Fruit fly (Drosophila melanogaster): ENCODE data around the gene CG7227.

The CG7227 gene

DNA sequence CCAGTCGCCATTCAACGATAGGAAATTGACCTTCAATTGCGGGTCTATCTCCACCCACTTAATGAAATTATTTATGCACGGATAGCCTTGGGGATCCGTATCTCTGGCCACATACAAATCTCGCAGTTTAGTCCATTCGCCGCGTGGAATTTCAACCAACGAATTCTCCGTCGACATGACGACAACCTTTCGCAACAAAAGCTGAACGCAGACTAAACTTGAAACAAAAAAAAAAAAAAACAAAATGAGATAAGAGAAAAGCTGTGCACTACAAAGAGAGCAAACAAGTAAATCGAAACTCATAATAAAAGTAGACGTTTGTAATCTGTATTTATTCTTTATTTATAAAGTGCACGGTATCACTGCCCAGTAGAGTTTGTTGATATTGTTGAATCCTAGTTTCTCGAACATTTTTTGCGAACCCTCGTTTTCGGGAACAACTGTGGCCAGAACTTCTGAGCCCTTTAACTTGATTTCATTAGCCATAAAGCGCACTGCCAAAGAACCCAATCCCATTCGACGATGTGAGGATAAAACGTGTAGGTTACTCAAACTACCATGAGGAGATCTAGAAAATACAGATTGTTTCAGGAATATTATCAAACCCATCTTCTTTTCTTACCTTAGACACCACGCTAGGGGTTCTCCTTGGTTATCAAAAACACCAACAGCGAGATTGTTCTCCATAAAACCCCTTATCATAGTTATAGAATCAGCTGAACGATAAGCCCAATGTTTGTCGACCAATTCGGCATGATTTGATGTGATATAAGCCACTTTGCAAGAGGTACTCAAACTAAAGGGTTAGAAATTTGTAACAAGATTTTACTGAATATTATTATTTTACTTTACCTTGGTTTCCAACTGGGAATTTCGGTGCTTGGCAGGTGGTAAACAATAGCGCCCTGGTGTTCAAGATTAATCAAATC is 11.6 kb upstream of the CG7227 start, which contains the start of gene CG12560:
CG12560 (minus strand) TSS at position 195 of the 929 bp plus-strand sequence.
- no peak for TF ChIP-seq noc (tag; optimal IDR thresholded peaks at IDR 0.05)

DNA sequence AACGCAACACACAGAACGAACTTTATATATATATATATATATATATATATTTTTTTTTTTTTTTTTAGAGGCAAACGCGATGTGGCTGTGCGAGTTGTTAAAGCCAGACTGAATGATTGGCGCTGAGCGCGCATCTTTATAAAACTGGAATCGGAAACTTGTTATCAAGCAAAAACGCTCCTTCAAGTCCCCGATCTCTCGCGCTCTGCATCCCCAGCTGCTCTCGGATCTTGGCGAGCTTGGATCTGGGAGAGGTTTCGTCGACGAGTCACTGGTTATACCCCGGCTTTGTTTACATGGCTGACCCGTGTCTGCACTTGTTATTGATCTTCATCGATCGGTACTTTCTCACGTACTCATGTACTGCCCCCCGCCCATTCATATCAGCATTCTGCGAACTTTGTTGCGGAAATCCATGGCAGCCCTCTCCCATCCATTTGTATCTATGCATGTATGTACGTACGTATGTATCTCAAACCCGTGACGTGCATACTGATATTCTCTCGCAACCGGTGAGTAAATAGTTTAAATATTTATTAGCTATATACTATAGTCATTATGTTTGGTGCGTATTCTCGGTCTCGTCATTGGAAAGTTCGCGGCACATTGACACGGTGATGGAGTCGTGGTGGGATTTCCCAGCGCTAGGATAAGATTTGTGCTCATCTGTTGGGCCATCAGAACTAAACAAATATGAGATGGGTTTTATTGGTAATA is 9.4 kb upstream of the CG7227 start, which contains the start of gene Spn28Dc:
Spn28Dc (minus strand) TSS at position 51 of the 717 bp plus-strand sequence.
- no peak for TF ChIP-seq noc (tag; optimal IDR thresholded peaks at IDR 0.05)

DNA sequence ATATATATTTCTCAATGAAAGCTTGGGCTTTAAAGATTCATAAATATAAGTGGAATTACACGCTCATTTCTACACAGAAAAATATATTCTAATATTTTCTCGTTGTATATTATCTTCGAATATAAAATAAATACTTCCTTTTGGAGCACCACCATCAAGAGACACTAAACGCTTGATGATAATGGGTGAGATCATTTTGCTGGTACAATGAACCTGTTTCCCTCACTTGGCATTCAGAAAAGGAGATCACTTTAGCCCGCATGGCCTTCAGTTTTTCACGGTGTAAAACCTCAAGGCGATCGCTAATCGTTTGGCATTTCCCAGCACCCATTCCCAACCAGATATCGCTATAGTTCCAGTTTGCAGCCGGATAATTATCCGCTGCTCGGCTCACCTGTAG is 8.1 kb upstream of the CG7227 start:
- TF ChIP-seq noc (tag; optimal IDR thresholded peaks at IDR 0.05), result no peak

DNA sequence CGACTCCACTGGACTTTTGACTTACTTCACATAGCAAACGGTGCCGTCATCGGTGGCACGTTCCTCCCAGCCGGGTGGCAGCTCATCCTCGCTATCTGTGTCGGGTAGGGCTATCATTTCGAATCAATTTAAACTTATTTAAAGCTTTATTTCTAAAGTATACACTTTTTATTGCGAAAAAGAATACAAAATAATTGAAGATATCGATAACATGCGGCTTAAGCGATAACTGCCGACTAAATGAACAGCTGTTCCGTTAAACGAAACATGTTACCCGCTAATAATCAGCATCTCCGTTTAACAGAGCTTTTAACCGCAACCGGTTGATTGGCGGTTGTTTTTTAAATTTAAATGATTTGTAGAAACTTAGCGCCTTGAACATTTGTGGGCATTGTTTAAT is 6.1 kb upstream of the CG7227 start, which contains the start of gene Wwox:
Wwox (minus strand) TSS at position 215 of the 400 bp plus-strand sequence.
- TF ChIP-seq noc (tag; optimal IDR thresholded peaks at IDR 0.05), result no peak

DNA sequence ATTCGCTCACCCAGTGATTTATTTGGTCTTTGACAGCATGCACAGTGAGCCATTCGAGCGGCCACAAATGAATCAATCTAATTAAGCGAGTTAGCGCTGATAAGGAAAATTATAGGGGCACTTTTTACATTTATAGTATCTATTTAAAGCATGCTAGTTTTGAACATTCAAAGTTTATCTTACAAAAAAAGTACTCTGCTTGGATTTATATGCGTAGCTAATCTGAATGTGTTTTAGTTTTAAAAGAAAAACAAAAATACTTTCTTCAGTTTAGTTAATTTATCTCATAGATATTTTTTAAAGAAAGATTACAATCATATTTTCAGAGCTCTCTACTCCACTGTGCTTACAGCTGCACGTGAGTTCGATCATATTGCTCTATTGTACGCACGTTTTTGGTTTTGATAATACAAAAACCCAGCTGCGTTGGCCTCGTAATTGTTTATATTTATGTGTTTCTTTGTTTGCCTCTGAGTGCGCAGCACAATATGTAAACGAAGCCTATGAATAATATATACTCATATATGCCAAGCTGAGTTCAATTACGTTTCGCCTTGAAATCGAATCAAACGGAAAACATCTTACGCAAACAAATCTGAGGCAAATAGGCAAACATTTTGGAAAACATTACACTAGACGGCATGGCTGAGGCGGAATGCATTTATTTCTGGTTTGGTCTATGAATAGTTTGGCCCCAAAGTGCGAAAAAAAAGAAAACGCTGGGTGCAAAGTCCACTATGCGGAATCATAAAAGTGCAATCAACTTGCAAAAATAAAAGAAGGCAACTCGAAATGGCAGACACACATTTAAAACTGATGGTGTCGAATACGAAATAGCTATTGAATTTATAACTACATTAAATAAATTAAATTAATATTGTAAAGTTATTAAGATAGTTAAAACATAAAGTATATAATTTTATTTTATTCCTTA is 4.0 kb upstream of the CG7227 start:
- TF ChIP-seq noc (tag; optimal IDR thresholded peaks at IDR 0.05), result peak; percentile 75

DNA sequence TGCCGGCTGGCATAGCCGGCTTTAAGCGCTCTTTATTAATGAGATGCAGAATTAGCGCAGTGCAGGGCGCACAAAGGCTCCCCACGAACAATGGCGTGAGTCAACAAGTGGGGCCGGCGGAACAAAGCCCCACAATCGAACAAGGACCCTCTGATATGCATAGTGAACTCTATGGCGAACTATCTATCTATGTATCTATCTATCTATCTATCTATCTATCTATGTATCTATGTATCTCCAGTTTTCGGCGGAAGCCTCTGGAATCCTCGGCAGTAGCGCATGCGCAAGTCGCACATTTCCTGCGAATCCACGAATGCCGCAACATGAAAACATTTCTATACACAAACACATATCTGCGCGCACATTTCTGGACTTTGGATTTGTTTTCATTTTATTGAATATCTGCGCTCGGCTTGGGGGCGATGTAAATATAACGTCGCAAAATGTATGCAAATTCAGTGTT is 2.7 kb upstream of the CG7227 start:
- TF ChIP-seq noc (tag; optimal IDR thresholded peaks at IDR 0.05), result peak; percentile 80

DNA sequence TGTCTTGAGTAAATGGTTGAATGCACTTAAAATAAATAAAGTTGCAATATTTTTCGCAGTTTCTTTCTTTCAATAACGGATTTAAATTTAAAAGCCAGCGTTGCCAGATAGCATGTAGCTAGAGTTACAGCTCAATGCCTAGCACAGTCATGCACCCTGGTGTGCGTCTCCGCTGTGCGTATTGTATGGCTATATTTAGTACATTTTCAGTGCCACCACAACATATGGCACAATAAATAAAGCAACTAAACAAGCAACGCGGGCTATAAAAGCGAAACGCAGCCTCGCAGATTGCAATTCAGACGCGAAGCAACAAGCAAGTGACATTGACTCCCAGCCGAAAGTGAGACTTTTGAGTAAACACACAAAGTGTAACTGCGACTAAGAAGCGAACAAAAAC is 704 bp upstream of the CG7227 start, which contains the start of gene Sirup:
Sirup (plus strand) TSS at position 215 of the 400 bp plus-strand sequence.
- TF ChIP-seq noc (tag; optimal IDR thresholded peaks at IDR 0.05), result no peak

DNA sequence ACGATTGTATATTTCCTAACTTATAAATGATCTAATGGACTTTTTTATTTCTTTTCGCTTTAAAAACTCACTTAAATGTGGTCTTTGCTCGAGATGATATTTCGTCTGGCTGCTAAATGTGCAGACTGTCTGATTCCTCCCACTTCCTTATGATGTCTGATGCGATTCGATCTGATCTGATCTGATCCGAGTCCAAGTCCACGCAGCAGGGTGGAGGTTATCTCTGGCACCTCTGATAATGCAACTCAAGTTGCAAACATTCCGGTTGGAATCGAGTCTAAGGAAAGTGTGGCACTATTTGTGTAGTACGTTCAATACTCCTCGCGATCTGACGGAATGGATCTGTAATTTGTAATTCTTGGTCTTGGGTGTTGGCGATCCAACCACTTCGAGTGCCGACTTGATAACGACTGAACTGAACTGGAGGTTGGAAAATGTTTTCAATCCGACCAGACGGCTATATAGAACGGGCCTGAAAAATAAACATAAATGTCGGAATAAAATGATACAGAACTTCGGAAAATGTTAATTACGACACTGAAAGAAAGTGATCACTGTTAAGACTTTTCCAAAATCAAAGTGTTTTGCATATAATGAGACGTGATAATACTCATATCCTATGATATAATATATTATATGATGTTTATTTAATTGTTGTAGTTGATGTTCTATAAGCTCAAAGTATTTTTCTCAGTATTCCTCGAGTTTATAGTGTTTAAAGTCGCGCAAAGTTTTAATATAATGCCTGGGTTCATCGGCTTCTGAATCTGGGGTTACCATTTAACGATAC is 466 bp downstream of the CG7227 start:
- TF ChIP-seq noc (tag; optimal IDR thresholded peaks at IDR 0.05), result no peak

DNA sequence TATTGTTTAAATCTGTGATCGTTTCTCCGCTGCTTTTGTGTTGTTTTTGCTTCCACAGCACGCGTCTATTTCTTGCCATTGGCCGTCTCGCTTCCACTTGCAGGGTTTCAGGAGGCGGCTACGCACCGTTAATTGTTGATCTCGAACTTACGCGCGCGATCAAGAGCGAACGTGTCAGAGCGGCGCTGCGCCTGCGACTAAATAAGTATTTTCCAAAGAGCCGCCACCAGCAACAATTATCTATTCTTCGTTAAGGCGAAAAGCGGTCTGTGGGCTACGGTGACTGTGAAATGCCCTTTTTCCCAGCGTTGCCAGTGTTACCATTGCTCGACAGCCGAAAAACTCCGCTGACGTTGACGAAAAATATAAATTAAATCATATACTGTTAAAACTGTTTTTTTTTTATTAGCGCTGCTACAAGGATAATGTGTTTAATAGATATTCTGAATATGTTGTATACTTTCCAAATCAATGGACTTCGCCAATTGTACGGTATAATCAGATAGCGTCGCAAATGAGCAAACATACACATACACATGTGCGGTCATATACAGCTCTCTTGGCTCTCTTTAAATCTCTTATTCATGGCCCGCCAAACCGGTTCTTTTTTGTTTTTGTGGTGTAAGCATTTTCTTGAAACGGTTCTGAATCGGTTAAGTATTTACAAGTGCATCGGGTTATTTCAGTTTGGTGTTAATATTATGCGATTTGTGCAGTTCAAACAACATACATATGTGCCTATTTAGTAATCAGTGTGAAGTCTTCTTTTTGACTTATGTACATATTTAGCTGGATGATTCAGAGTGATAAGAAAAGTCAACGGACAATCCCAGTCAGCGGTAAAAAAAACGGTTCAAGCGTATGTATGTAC is 3.7 kb downstream of the CG7227 start, which contains the start of gene pes:
pes (minus strand) TSS at position 201 of the 871 bp plus-strand sequence.
- peak; percentile 63 for TF ChIP-seq noc (tag; optimal IDR thresholded peaks at IDR 0.05)

DNA sequence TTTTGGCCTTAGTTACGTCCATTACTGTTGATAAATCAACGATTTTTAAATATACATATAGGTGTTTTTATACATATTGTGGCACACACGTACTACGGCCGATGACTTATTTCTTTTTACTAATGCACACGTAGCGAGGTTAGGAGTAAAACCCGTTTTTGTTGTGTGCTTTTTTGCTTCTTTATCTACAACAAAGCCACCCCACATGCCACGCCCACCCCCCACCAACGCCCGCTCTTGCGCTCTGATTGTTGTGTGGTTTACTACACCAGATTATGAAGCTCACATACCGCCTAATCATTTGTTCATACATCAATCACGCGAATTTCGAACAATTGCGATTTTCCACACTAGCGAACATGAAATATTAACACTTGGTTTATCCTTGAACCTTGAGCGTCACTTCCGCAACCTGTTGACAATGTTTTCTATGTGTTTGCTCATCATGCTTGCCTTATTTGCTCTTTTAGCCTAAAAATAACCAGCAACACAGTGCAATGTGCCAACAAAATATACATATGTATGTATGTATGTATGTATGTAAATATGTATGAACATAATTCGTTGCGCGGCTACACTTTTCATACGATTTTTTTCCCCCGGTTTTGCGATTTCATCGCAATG is 4.8 kb downstream of the CG7227 start:
- TF ChIP-seq noc (tag; optimal IDR thresholded peaks at IDR 0.05), result no peak

DNA sequence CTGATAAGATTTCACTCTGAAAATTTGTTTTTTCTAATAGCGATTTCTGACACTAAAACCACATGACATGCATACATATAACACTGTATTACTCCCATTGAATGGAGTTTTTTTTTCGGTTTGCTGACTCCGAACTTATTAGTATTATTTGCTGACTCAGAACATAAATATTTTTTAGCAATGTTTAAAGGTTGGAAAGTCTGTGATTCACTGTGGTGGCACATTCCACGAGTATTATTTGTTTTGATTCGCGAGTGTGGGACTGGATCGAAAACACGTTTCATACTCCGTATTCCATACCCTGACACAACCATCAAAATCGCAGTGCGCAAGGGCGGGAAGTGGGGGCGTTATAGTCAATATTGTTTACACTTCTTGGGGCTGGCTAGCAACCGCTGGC is 5.3 kb downstream of the CG7227 start:
- TF ChIP-seq noc (tag; optimal IDR thresholded peaks at IDR 0.05), result no peak

DNA sequence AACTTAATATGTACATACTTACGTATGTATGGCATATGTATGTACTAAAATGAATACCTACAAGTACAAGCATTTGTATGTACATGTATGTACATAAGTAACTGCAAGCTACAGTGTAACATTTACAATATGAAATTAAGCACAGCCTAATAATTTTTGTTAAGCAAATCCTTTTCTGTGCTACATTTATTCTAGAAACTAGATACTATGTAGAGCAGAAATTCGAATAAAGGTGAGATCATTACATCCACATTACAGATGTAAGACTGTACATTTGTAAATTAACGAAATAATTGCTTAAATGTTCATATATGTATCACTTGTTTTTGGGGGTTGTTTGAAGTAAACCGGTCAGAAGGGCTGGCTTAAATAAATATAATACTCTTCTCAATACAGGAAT is 6.0 kb downstream of the CG7227 start:
- no peak for TF ChIP-seq noc (tag; optimal IDR thresholded peaks at IDR 0.05)

DNA sequence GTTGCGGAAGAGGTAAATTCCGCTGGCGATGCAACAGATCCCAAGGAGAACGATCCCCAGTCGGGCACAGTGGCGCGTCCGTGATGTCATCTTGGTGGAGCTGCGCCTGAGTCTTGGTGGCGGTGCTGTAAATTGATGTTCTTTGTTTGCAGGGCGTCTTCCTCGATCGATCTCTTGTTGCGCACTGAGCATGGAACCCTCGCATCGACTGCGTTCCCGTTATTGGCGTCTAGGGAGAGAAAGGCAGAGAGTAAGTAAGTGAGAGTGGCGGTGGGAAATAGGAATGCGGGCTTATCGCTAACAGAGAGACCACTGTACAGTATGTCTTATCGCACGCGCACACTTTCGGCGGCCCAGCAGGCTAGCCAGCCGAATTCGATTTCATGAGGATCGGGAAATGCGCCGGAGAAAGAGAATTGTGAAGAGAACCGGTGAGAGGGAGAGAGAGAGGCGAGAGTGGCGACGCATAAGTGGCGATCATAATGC is 6.5 kb downstream of the CG7227 start:
- TF ChIP-seq noc (tag; optimal IDR thresholded peaks at IDR 0.05), result no peak
